Worm (Caenorhabditis elegans) whole organism, late embryonic: ENCODE results near the gene ZK180.6.

Experiments
- C38D4.7 ChIP-seq: fragments of 200-800 bp; sonication (Bioruptor generic); optimal IDR thresholded peaks from 2 replicates; lab custom pipeline; 2018; ENCODE audit warnings: mild to moderate bottlenecking, missing genetic modification characterization, moderate library complexity, missing compliant biosample characterization
- F13H6.1 ChIP-seq: sonication (generic microtip); optimal IDR thresholded peaks from 2 replicates; lab custom pipeline; 2016; ENCODE audit warnings: missing genetic modification characterization, missing compliant biosample characterization
- K09A11.1 ChIP-seq: sonication (generic microtip); optimal IDR thresholded peaks from 2 replicates; lab custom pipeline; 2017; ENCODE audit warnings: antibody characterized with exemption, mild to moderate bottlenecking, missing genetic modification characterization, missing compliant biosample characterization; ENCODE audit not compliant: insufficient read depth
- ahr-1 ChIP-seq: sonication (generic microtip); optimal IDR thresholded peaks from 2 replicates; lab custom pipeline; 2016; ENCODE audit warnings: missing genetic modification characterization, missing compliant biosample characterization
- ceh-24 ChIP-seq: sonication (generic microtip); optimal IDR thresholded peaks from 2 replicates; lab custom pipeline; 2016; ENCODE audit warnings: mild to moderate bottlenecking, missing genetic modification characterization, missing compliant biosample characterization
- ceh-31 ChIP-seq: sonication (generic microtip); optimal IDR thresholded peaks from 2 replicates; lab custom pipeline; 2016; ENCODE audit warnings: missing genetic modification characterization, missing compliant biosample characterization
- ceh-34 ChIP-seq: sonication (generic microtip); optimal IDR thresholded peaks from 2 replicates; lab custom pipeline; 2016; ENCODE audit warnings: mild to moderate bottlenecking, missing genetic modification characterization, missing compliant biosample characterization
- dmd-4 ChIP-seq: sonication (generic microtip); optimal IDR thresholded peaks from 2 replicates; lab custom pipeline; 2016; ENCODE audit warnings: borderline replicate concordance, missing genetic modification characterization, missing compliant biosample characterization
- dve-1 ChIP-seq: sonication (generic microtip); optimal IDR thresholded peaks from 2 replicates; lab custom pipeline; 2017; ENCODE audit warnings: antibody characterized with exemption, mild to moderate bottlenecking, missing genetic modification characterization, missing compliant biosample characterization
- elt-2 ChIP-seq: sonication (generic microtip); optimal IDR thresholded peaks from 2 replicates; lab custom pipeline; 2016; ENCODE audit warnings: missing genetic modification reagents, missing genetic modification characterization, missing compliant biosample characterization
- ets-4 ChIP-seq: sonication (generic microtip); optimal IDR thresholded peaks from 2 replicates; lab custom pipeline; 2016; ENCODE audit warnings: missing genetic modification characterization, missing compliant biosample characterization
- hlh-13 ChIP-seq: fragments of 200-800 bp; sonication (Bioruptor generic); optimal IDR thresholded peaks from 2 replicates; lab custom pipeline; 2018; ENCODE audit warnings: mild to moderate bottlenecking, missing genetic modification characterization, missing compliant biosample characterization
- hlh-15 ChIP-seq: sonication (generic microtip); optimal IDR thresholded peaks from 2 replicates; lab custom pipeline; 2016; ENCODE audit warnings: missing genetic modification characterization, missing compliant biosample characterization
- hlh-8 ChIP-seq: sonication (generic microtip); optimal IDR thresholded peaks from 2 replicates; lab custom pipeline; 2016; ENCODE audit warnings: missing genotype, missing genetic modification characterization, missing compliant biosample characterization
- madf-2 ChIP-seq: sonication (generic microtip); optimal IDR thresholded peaks from 2 replicates; lab custom pipeline; 2017; ENCODE audit warnings: missing genetic modification characterization, missing compliant biosample characterization
- mec-3 ChIP-seq: sonication (generic microtip); optimal IDR thresholded peaks from 2 replicates; lab custom pipeline; 2016; ENCODE audit warnings: borderline replicate concordance, missing genetic modification characterization, missing compliant biosample characterization
- odd-2 ChIP-seq: sonication (generic microtip); optimal IDR thresholded peaks from 2 replicates; lab custom pipeline; 2017; ENCODE audit warnings: antibody characterized with exemption, mild to moderate bottlenecking, missing genetic modification characterization, missing compliant biosample characterization
- pax-1 ChIP-seq: fragments of 150-350 bp; optimal IDR thresholded peaks from 2 replicates; lab custom pipeline; 2014; ENCODE audit warnings: missing biosample characterization, missing genetic modification characterization
- pha-2 ChIP-seq: sonication (generic microtip); optimal IDR thresholded peaks from 2 replicates; lab custom pipeline; 2017; ENCODE audit warnings: mild to moderate bottlenecking, missing genetic modification characterization, missing compliant biosample characterization
- pha-4 ChIP-seq: fragments of 150-350 bp; optimal IDR thresholded peaks from 2 replicates; lab custom pipeline; 2018; ENCODE audit warnings: missing biosample characterization, missing genetic modification reagents, missing genetic modification characterization
- pros-1 ChIP-seq: fragments of 150-350 bp; optimal IDR thresholded peaks from 2 replicates; lab custom pipeline; 2014; ENCODE audit warnings: missing biosample characterization, missing genetic modification reagents, missing genetic modification characterization
- ref-2 ChIP-seq: sonication (generic microtip); optimal IDR thresholded peaks from 2 replicates; lab custom pipeline; 2016; ENCODE audit warnings: missing genetic modification characterization, missing compliant biosample characterization
- sox-2 ChIP-seq: fragments of 200-800 bp; sonication (Bioruptor generic); IDR thresholded peaks from 2 replicates; pipeline ENCODE4 v1.3.6; 2022; ENCODE audit warnings: missing genetic modification reagents, missing genetic modification characterization, missing compliant biosample characterization
- ttx-3 ChIP-seq: sonication (generic microtip); optimal IDR thresholded peaks from 2 replicates; lab custom pipeline; 2016; ENCODE audit warnings: missing genetic modification reagents, missing genetic modification characterization, missing compliant biosample characterization
- unc-3 ChIP-seq, 2 experiments: fragments of 200-800 bp in 1 of 2; sonication (Bioruptor generic) in 1 of 2; sonication (generic microtip) in 1 of 2; conservative IDR thresholded peaks in 1 of 2; optimal IDR thresholded peaks in 1 of 2; 2 replicates each; pipeline versions ENCODE4 v1.3.6 to Lab custom; 2016 to 2022; ENCODE audit warnings: missing compliant biosample characterization in 2 of 2, missing genetic modification characterization in 2 of 2, missing genetic modification reagents in 1 of 2
- unc-42 ChIP-seq: sonication (generic microtip); optimal IDR thresholded peaks from 2 replicates; lab custom pipeline; 2016; ENCODE audit warnings: missing genotype, missing genetic modification characterization, missing compliant biosample characterization
- unc-55 ChIP-seq: sonication (generic microtip); optimal IDR thresholded peaks from 2 replicates; lab custom pipeline; 2017; ENCODE audit warnings: missing biosample characterization, missing genetic modification reagents, missing genetic modification characterization
- zip-5 ChIP-seq: sonication (generic microtip); optimal IDR thresholded peaks from 2 replicates; lab custom pipeline; 2016; ENCODE audit warnings: missing genetic modification characterization, missing compliant biosample characterization

Gene ZK180.6

DNA sequence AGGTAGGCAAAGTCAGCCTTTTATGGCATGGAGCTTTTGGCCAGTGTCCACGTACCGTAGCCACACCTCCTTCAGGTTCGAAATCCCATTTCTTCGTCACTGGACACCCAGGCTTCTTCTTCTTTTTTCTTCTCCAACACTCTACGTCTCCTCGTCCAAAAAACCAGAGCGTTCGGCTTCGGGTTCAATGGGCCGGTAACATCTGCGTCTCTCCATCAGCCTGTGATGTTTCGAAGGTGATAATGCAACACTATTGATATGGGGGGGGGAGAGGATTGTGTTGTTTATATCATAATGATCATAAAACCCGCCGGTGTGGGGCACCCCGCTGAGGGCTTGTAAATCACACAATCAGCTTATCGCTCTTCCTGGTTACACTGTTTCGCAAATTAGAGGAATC lies at the start of gene ZK180.6:
Gene ZK180.6, minus strand, starts transcription at position 101 of the 400 bp plus-strand sequence.
- TF ChIP-seq sox-2 (GFP tag; lab: Robert Waterston, UW) (no peak), pha-4 (tag; lab: Kevin White, UChicago) (no peak), pax-1 (tag; lab: Kevin White, UChicago) (no peak), pros-1 (tag; lab: Kevin White, UChicago) (no peak), mec-3 (tag; lab: Kevin White, UChicago) (no peak), C38D4.7 (no peak)
- TF ChIP-seq, all 69 proteins: peak for 0

DNA sequence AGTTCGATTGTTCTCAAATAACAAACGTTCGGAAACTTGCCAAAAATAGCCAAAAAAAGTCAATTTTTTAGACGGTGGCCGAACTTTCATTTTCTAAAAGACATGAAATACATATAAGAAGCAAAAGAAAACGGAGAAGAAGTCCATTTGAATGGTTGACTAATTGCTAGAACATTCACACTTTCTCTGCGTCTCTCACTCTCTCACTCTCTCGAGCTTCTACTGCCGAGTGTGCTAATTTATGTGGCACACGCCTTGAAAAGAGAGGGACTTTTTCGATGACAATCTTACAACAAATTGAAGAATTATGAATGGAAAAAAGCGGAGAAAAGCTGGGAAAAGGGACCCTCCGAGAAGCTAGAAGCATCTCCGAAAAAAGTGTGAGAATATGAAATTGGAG lies 49.2 kb upstream of the ZK180.6 start:
- no peak for TF ChIP-seq unc-3 (GFP tag; conservative IDR thresholded peaks at IDR 0.05; lab: Robert Waterston, UW)
- TF ChIP-seq unc-3 (tag; optimal IDR thresholded peaks at IDR 0.05; lab: Kevin White, UChicago) = no peak
- TF ChIP-seq C38D4.7 = no peak
- TF ChIP-seq odd-2 = no peak
- TF ChIP-seq ceh-34 (tag; lab: Kevin White, UChicago) = no peak
- no peak for TF ChIP-seq F13H6.1 (tag; lab: Kevin White, UChicago)
- TF ChIP-seq hlh-15 (tag; lab: Kevin White, UChicago) = no peak
- TF ChIP-seq dmd-4 = no peak
- TF ChIP-seq hlh-13 (GFP tag; lab: Kevin White, UChicago) = no peak
- no peak for TF ChIP-seq sox-2 (GFP tag; lab: Robert Waterston, UW)
- TF ChIP-seq, all 69 proteins: peak for 0

DNA sequence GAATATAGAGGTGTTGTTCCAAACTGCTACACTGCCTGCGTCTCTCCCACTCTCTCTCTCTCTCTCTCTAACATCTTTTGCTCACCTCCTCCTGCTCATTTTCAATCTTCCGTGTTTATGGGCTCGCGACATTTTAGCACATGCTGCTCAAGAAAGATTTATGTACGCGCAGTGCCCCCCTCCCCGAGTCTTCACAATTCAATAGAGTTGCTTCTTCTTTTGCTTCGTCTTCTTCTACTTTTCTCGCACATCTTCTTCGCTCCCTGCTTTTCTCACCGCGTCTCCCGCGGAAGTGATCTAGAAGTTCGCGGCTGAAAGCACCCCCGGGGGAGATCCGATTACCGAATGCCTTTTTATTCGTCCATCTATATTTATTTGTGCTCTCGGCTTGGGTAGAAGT lies 45.8 kb upstream of the ZK180.6 start:
- TF ChIP-seq unc-42 (tag; lab: Kevin White, UChicago) (peak; percentile 89), hlh-8 (tag; lab: Kevin White, UChicago) (no peak), ceh-31 (peak; percentile 69), ttx-3 (tag; lab: Kevin White, UChicago) (no peak), unc-55 (GFP tag; lab: Kevin White, UChicago) (peak; percentile 19), ceh-34 (tag; lab: Kevin White, UChicago) (peak; percentile 20)

ce11 chrIV:4568402-4568891 lies 43.6 kb upstream of the ZK180.6 start, which contains the start of gene F28E10.1:
Gene F28E10.1 (plus strand): TSS chrIV:4568841.
- TF ChIP-seq ceh-31 (peak; percentile 38), ets-4 (tag; lab: Kevin White, UChicago) (no peak), unc-42 (tag; lab: Kevin White, UChicago) (peak; percentile 86)

DNA sequence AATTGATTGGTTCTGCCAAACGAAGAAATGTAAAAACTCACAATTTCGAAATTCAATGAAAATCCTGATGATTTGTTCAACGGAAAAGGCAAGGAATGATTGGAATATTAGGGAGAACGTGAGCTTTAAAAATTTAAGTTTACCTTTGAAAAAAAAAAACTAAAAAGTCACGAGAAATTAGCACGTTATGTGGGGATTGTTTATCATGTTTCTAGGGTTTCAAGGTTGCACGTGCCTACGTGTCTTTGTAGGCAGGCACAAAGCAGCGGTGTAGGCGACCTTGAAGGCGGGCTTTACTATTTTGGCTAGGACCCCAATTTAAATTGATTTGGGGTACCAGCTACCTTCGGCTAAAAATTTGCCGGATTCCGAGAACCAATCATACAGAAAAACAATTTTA lies 42.5 kb upstream of the ZK180.6 start, which contains the start of gene F28E10.4:
Gene F28E10.4, minus strand, starts transcription at position 101 of the 400 bp plus-strand sequence.
- TF ChIP-seq ref-2 (tag; lab: Kevin White, UChicago) (no peak), zip-5 (no peak), K09A11.1 (tag; lab: Kevin White, UChicago) (no peak), ahr-1 (tag; lab: Kevin White, UChicago) (no peak), dve-1 (tag; lab: Kevin White, UChicago) (no peak), ttx-3 (tag; lab: Kevin White, UChicago) (no peak), dmd-4 (no peak), mec-3 (tag; lab: Kevin White, UChicago) (no peak), pros-1 (tag; lab: Kevin White, UChicago) (no peak)
- TF ChIP-seq, all 69 proteins: peak for 0

DNA sequence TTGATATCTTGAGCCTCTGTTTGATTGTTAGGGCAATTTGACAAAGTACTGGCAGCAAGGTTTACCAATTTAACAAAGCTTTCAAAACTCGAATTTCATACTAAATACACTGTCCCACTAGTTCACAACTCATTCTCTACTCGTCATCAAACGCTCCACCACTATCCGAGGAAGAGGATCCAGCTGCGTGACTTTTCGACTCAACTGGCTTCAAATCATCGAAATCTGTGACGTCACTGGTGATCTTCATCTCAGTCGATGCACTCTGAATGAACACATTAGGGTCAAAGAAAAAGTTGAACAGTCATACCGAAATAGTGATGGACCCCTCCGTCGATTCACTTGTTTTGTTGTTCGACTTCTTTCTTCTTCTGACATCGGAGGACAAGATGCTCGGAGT lies 41.0 kb upstream of the ZK180.6 start:
- TF ChIP-seq ceh-24 (no peak), dve-1 (tag; lab: Kevin White, UChicago) (no peak), ahr-1 (tag; lab: Kevin White, UChicago) (no peak), elt-2 (no peak), pha-2 (tag; lab: Kevin White, UChicago) (no peak), pros-1 (tag; lab: Kevin White, UChicago) (no peak), madf-2 (no peak)
